Worm (Caenorhabditis elegans) whole organism, midembryonic: ENCODE measurements around the gene C34F11.5.

ENCODE experiments used
- T22C8.4 ChIP-seq: fragments of 200-800 bp; sonication (Bioruptor generic); IDR thresholded peaks from 2 replicates; pipeline ENCODE4 v1.3.6; 2022; ENCODE audit warnings: missing genetic modification characterization, missing compliant biosample characterization
- cog-1 ChIP-seq: sonication (generic microtip); optimal IDR thresholded peaks from 2 replicates; lab custom pipeline; 2016; ENCODE audit warnings: missing genetic modification characterization, missing compliant biosample characterization
- flt-1 ChIP-seq: fragments of 200-800 bp; sonication (Bioruptor generic); IDR thresholded peaks from 2 replicates; pipeline ENCODE4 v1.3.6; 2022; ENCODE audit warnings: missing genetic modification characterization, missing compliant biosample characterization
- klf-2 ChIP-seq: fragments of 200-800 bp; sonication (Bioruptor generic); conservative IDR thresholded peaks from 2 replicates; pipeline ENCODE4 v1.3.6; 2022; ENCODE audit warnings: missing genetic modification reagents, missing genetic modification characterization, missing compliant biosample characterization
- med-1 ChIP-seq: sonication (generic microtip); optimal IDR thresholded peaks from 2 replicates; lab custom pipeline; 2017; ENCODE audit warnings: missing genetic modification characterization, mild to moderate bottlenecking, missing compliant biosample characterization, antibody characterized with exemption, missing genetic modification reagents; ENCODE audit not compliant: insufficient read depth
- ref-1 ChIP-seq: fragments of 200-800 bp; sonication (Bioruptor generic); conservative IDR thresholded peaks from 2 replicates; pipeline ENCODE4 v1.3.6; 2022; ENCODE audit warnings: missing genetic modification reagents, missing genetic modification characterization, missing compliant biosample characterization
- tab-1 ChIP-seq: fragments of 200-800 bp; sonication (Bioruptor generic); IDR thresholded peaks from 2 replicates; pipeline ENCODE4 v1.3.6; 2022; ENCODE audit warnings: missing genetic modification characterization, missing compliant biosample characterization
- ztf-23 ChIP-seq: fragments of 200-800 bp; sonication (Bioruptor generic); IDR thresholded peaks from 2 replicates; pipeline ENCODE4 v1.3.6; 2022; ENCODE audit warnings: missing genetic modification reagents, missing genetic modification characterization, missing compliant biosample characterization
- ztf-29 ChIP-seq: fragments of 200-800 bp; sonication (Bioruptor generic); IDR thresholded peaks from 2 replicates; pipeline ENCODE4 v1.3.6; 2022; ENCODE audit warnings: missing genetic modification reagents, missing genetic modification characterization, missing compliant biosample characterization

- TF ChIP-seq med-1 (GFP tag; lab: Kevin White, UChicago) (no peak), klf-2 (no peak), ref-1 (GFP tag; lab: Robert Waterston, UW) (no peak), ztf-29 (GFP tag; lab: Robert Waterston, UW) (no peak), flt-1 (no peak), T22C8.4 (GFP tag; lab: Robert Waterston, UW) (no peak), tab-1 (no peak), cog-1 (tag; lab: Kevin White, UChicago) (no peak), ztf-23 (GFP tag; lab: Robert Waterston, UW) (no peak)
Observed at ce11 chrII:5187934-5188333, 7.7 kb upstream of the C34F11.5 start.
